Worm (Caenorhabditis elegans) whole organism, young adult: ENCODE measurements around the gene aps-2.

Experiments used
- B0019.2 ChIP-seq: fragments of 200-800 bp; sonication (Bioruptor generic); conservative IDR thresholded peaks from 2 replicates; pipeline ENCODE4 v1.3.6; 2022; ENCODE audit warnings: missing genetic modification reagents, missing genetic modification characterization, missing compliant biosample characterization
- C06A6.2 ChIP-seq: fragments of 200-800 bp; sonication (Bioruptor generic); conservative IDR thresholded peaks from 2 replicates; pipeline ENCODE4 v1.3.6; 2022; ENCODE audit warnings: missing genetic modification characterization, missing compliant biosample characterization
- D2030.7 ChIP-seq: fragments of 200-800 bp; sonication (Bioruptor generic); IDR thresholded peaks from 2 replicates; pipeline ENCODE4 v1.3.6; 2022; ENCODE audit warnings: missing genetic modification reagents, missing genetic modification characterization, missing compliant biosample characterization
- F10E7.11 ChIP-seq: sonication (generic microtip); optimal IDR thresholded peaks from 2 replicates; lab custom pipeline; 2017; ENCODE audit warnings: mild to moderate bottlenecking, missing genetic modification characterization, moderate library complexity, missing compliant biosample characterization
- F33H1.4 ChIP-seq: fragments of 200-800 bp; sonication (Bioruptor generic); IDR thresholded peaks from 2 replicates; pipeline ENCODE4 v1.3.6; 2022; ENCODE audit warnings: missing genetic modification reagents, missing genetic modification characterization, missing compliant biosample characterization
- F55B11.4 ChIP-seq: sonication (generic microtip); optimal IDR thresholded peaks from 2 replicates; lab custom pipeline; 2016; ENCODE audit warnings: missing compliant biosample characterization, missing genetic modification characterization, borderline replicate concordance; ENCODE audit not compliant: insufficient read depth
- T07F8.4 ChIP-seq: sonication (generic microtip); optimal IDR thresholded peaks from 2 replicates; lab custom pipeline; 2016; ENCODE audit warnings: mild to moderate bottlenecking, missing genetic modification characterization, moderate library complexity, missing compliant biosample characterization
- Y53F4B.3 ChIP-seq: fragments of 200-800 bp; sonication (Bioruptor generic); IDR thresholded peaks from 2 replicates; pipeline ENCODE4 v1.3.6; 2022; ENCODE audit warnings: missing genetic modification reagents, missing genetic modification characterization, missing compliant biosample characterization
- Y56A3A.18 ChIP-seq: fragments of 200-800 bp; sonication (Bioruptor generic); IDR thresholded peaks from 2 replicates; pipeline ENCODE4 v1.3.6; 2022; ENCODE audit warnings: missing genetic modification reagents, missing genetic modification characterization, missing compliant biosample characterization
- Y79H2A.3 ChIP-seq: fragments of 200-800 bp; sonication (Bioruptor generic); conservative IDR thresholded peaks from 2 replicates; pipeline ENCODE4 v1.3.6; 2022; ENCODE audit warnings: missing genetic modification reagents, missing genetic modification characterization, missing compliant biosample characterization
- akir-1 ChIP-seq: fragments of 200-800 bp; sonication (Bioruptor generic); optimal IDR thresholded peaks from 2 replicates; lab custom pipeline; 2018; ENCODE audit warnings: mild to moderate bottlenecking, missing genetic modification characterization, moderate library complexity, missing compliant biosample characterization
- ama-1 ChIP-seq, 3 experiments: fragments of 150-350 bp in 1 of 3; sonication (generic microtip) in 2 of 3; optimal IDR thresholded peaks; 2 replicates each; lab custom pipeline; 2014 to 2018; ENCODE audit warnings: missing biosample characterization in 2 of 3, missing genetic modification characterization in 2 of 3, missing genetic modification reagents in 2 of 3
- aptf-2 ChIP-seq: fragments of 200-800 bp; sonication (Bioruptor generic); conservative IDR thresholded peaks from 2 replicates; pipeline ENCODE4 v1.3.6; 2022; ENCODE audit warnings: missing genetic modification reagents, missing genetic modification characterization, missing compliant biosample characterization
- attf-5 ChIP-seq: fragments of 200-800 bp; sonication (Bioruptor generic); optimal IDR thresholded peaks from 2 replicates; lab custom pipeline; 2018; ENCODE audit warnings: mild to moderate bottlenecking, missing genetic modification characterization, missing compliant biosample characterization
- ccch-3 ChIP-seq: fragments of 200-800 bp; sonication (Bioruptor generic); optimal IDR thresholded peaks from 2 replicates; lab custom pipeline; 2018; ENCODE audit warnings: mild to moderate bottlenecking, missing genetic modification characterization, missing compliant biosample characterization
- ceh-40 ChIP-seq: fragments of 200-800 bp; sonication (Bioruptor generic); IDR thresholded peaks from 2 replicates; pipeline ENCODE4 v1.3.6; 2022; ENCODE audit warnings: missing genetic modification characterization, missing compliant biosample characterization
- ceh-58 ChIP-seq: fragments of 200-800 bp; sonication (Bioruptor generic); IDR thresholded peaks from 2 replicates; pipeline ENCODE4 v1.3.6; 2022; ENCODE audit warnings: missing genetic modification characterization, missing compliant biosample characterization
- ceh-91 ChIP-seq: fragments of 200-800 bp; sonication (Bioruptor generic); IDR thresholded peaks from 2 replicates; pipeline ENCODE4 v1.3.6; 2022; ENCODE audit warnings: missing genetic modification reagents, missing genetic modification characterization, missing compliant biosample characterization
- dox-1 ChIP-seq: fragments of 200-800 bp; sonication (Bioruptor generic); IDR thresholded peaks from 2 replicates; pipeline ENCODE4 v1.3.6; 2022; ENCODE audit warnings: missing genetic modification reagents, missing genetic modification characterization, missing compliant biosample characterization
- dpl-1 ChIP-seq: fragments of 150-350 bp; optimal IDR thresholded peaks from 2 replicates; lab custom pipeline; 2014; ENCODE audit warnings: missing biosample characterization, missing genetic modification reagents, missing genetic modification characterization
- efl-1 ChIP-seq: fragments of 150-350 bp; optimal IDR thresholded peaks from 2 replicates; lab custom pipeline; 2014; ENCODE audit warnings: missing biosample characterization, missing genetic modification reagents, missing genetic modification characterization
- hlh-12 ChIP-seq: sonication (generic microtip); optimal IDR thresholded peaks from 2 replicates; lab custom pipeline; 2016; ENCODE audit warnings: missing genetic modification characterization, missing compliant biosample characterization
- hmg-1.2 ChIP-seq: fragments of 200-800 bp; sonication (Bioruptor generic); IDR thresholded peaks from 2 replicates; pipeline ENCODE4 v1.3.6; 2022; ENCODE audit warnings: missing genetic modification reagents, missing genetic modification characterization, missing compliant biosample characterization
- hmg-20 ChIP-seq: fragments of 200-800 bp; sonication (Bioruptor generic); IDR thresholded peaks from 2 replicates; pipeline ENCODE4 v1.3.6; 2022; ENCODE audit warnings: missing genetic modification reagents, missing genetic modification characterization, missing compliant biosample characterization
- hrde-1 ChIP-seq: sonication (generic microtip); optimal IDR thresholded peaks from 2 replicates; lab custom pipeline; 2016; ENCODE audit warnings: missing genetic modification characterization, mild to moderate bottlenecking, missing compliant biosample characterization, moderate library complexity, missing genotype, missing genetic modification reagents, borderline replicate concordance
- lag-1 ChIP-seq: fragments of 200-800 bp; sonication (Bioruptor generic); IDR thresholded peaks from 2 replicates; pipeline ENCODE4 v1.3.6; 2022; ENCODE audit warnings: missing genetic modification reagents, missing genetic modification characterization, missing compliant biosample characterization
- madf-8 ChIP-seq: fragments of 200-800 bp; sonication (Bioruptor generic); conservative IDR thresholded peaks from 2 replicates; pipeline ENCODE4 v1.3.6; 2022; ENCODE audit warnings: missing genetic modification reagents, missing genetic modification characterization, missing compliant biosample characterization
- mcd-1 ChIP-seq: fragments of 200-800 bp; sonication (Bioruptor generic); IDR thresholded peaks from 2 replicates; pipeline ENCODE4 v1.3.6; 2022; ENCODE audit warnings: missing genetic modification reagents, missing genetic modification characterization, missing compliant biosample characterization
- mxl-1 ChIP-seq: sonication (generic microtip); optimal IDR thresholded peaks from 2 replicates; lab custom pipeline; 2016; ENCODE audit warnings: missing genetic modification characterization, missing compliant biosample characterization
- nfya-2 ChIP-seq: fragments of 200-800 bp; sonication (Bioruptor generic); IDR thresholded peaks from 2 replicates; pipeline ENCODE4 v1.3.6; 2022; ENCODE audit warnings: missing genetic modification reagents, missing genetic modification characterization, missing compliant biosample characterization
- nhr-80 ChIP-seq: sonication (generic microtip); optimal IDR thresholded peaks from 2 replicates; lab custom pipeline; 2016; ENCODE audit warnings: missing genetic modification characterization, missing compliant biosample characterization
- rpc-1 ChIP-seq, 2 experiments: fragments of 150-350 bp in 1 of 2; sonication (generic microtip) in 1 of 2; optimal IDR thresholded peaks; 2 replicates each; lab custom pipeline; 2014 to 2018; ENCODE audit warnings: missing biosample characterization in 1 of 2, missing genetic modification characterization in 1 of 2, missing genetic modification reagents in 1 of 2, missing genotype in 1 of 2
- tbp1 ChIP-seq: fragments of 200-800 bp; sonication (Bioruptor generic); optimal IDR thresholded peaks from 2 replicates; lab custom pipeline; 2018; ENCODE audit warnings: mild to moderate bottlenecking, missing genetic modification characterization, missing compliant biosample characterization
- tbx-9 ChIP-seq: sonication (generic microtip); optimal IDR thresholded peaks from 2 replicates; lab custom pipeline; 2016; ENCODE audit warnings: borderline replicate concordance, missing genetic modification characterization, inconsistent platforms, missing compliant biosample characterization
- unc-130 ChIP-seq: sonication (generic microtip); optimal IDR thresholded peaks from 2 replicates; lab custom pipeline; 2016; ENCODE audit warnings: missing genetic modification reagents, missing genetic modification characterization, missing compliant biosample characterization
- unc-62 ChIP-seq: fragments of 150-350 bp; optimal IDR thresholded peaks from 2 replicates; lab custom pipeline; 2014; ENCODE audit warnings: missing biosample characterization, missing genetic modification reagents, missing genetic modification characterization
- xnd-1 ChIP-seq: sonication (generic microtip); optimal IDR thresholded peaks from 2 replicates; lab custom pipeline; 2016; ENCODE audit warnings: missing genotype, missing genetic modification reagents, missing genetic modification characterization, missing compliant biosample characterization
- zfh-2 ChIP-seq: fragments of 200-800 bp; sonication (Bioruptor generic); conservative IDR thresholded peaks from 2 replicates; pipeline ENCODE4 v1.3.6; 2022; ENCODE audit warnings: missing genetic modification reagents, missing genetic modification characterization, missing compliant biosample characterization
- ztf-18 ChIP-seq: sonication (generic microtip); optimal IDR thresholded peaks from 2 replicates; lab custom pipeline; 2016; ENCODE audit warnings: missing genotype, mild to moderate bottlenecking, missing genetic modification characterization, missing compliant biosample characterization
- ztf-25 ChIP-seq: fragments of 200-800 bp; sonication (Bioruptor generic); IDR thresholded peaks from 2 replicates; pipeline ENCODE4 v1.3.6; 2022; ENCODE audit warnings: missing genetic modification reagents, missing genetic modification characterization, missing compliant biosample characterization
- ztf-3 ChIP-seq: fragments of 200-800 bp; sonication (Bioruptor generic); optimal IDR thresholded peaks from 2 replicates; lab custom pipeline; 2018; ENCODE audit warnings: mild to moderate bottlenecking, missing genetic modification characterization, missing compliant biosample characterization
- ztf-6 ChIP-seq: fragments of 200-800 bp; sonication (Bioruptor generic); IDR thresholded peaks from 2 replicates; pipeline ENCODE4 v1.3.6; 2022; ENCODE audit warnings: missing genetic modification reagents, missing genetic modification characterization, missing compliant biosample characterization

Gene aps-2

ce11 chrX:4457853-4458322, at the start of gene aps-2:
Gene aps-2, plus strand, starts transcription at chrX:4458272.
- TF ChIP-seq attf-5 (GFP tag; lab: Kevin White, UChicago), result peak; percentile 52
- TF ChIP-seq dpl-1 (GFP tag; lab: Kevin White, UChicago), result no peak
- TF ChIP-seq F33H1.4 (GFP tag; lab: Robert Waterston, UW), result peak; percentile 53
- TF ChIP-seq ztf-3 (GFP tag; lab: Kevin White, UChicago), result no peak
- peak; percentile 65; the same call in 1 of the 2 replicates for TF ChIP-seq hmg-1.2 (GFP tag; lab: Robert Waterston, UW)
- no peak for TF ChIP-seq unc-130
- TF ChIP-seq nhr-80 (tag; lab: Kevin White, UChicago), result peak; percentile 47
- no peak for TF ChIP-seq ceh-91 (GFP tag; lab: Robert Waterston, UW)
- no peak for TF ChIP-seq akir-1
- TF ChIP-seq hrde-1 (tag; lab: Kevin White, UChicago), result no peak
- no peak for TF ChIP-seq unc-62 (GFP tag; lab: Kevin White, UChicago)
- TF ChIP-seq ccch-3 (GFP tag; lab: Kevin White, UChicago), result no peak
- no peak for TF ChIP-seq aptf-2
- no peak for TF ChIP-seq B0019.2 (GFP tag; lab: Robert Waterston, UW)
- no peak for TF ChIP-seq F10E7.11 (tag; lab: Kevin White, UChicago)
- no peak for TF ChIP-seq efl-1 (GFP tag; lab: Kevin White, UChicago)
- no peak for TF ChIP-seq xnd-1 (tag; lab: Kevin White, UChicago)
- peak; percentile 1 for TF ChIP-seq tbp1 (GFP tag; lab: Kevin White, UChicago)
- no peak for TF ChIP-seq Y79H2A.3 (GFP tag; lab: Robert Waterston, UW)
- no peak for TF ChIP-seq C06A6.2 (GFP tag; lab: Robert Waterston, UW)
- TF ChIP-seq hmg-20 (GFP tag; lab: Robert Waterston, UW), result no peak
- TF ChIP-seq ztf-18 (tag; lab: Kevin White, UChicago), result no peak
- peak; percentile 49; the same call in 1 of the 2 replicates for TF ChIP-seq dox-1
- peak; percentile 67 for TF ChIP-seq mcd-1 (GFP tag; lab: Robert Waterston, UW)
- no peak for TF ChIP-seq F55B11.4 (tag; lab: Kevin White, UChicago)

ce11 chrX:4408466-4408865, 49.6 kb upstream of the aps-2 start:
- TF ChIP-seq mxl-1 (tag; lab: Kevin White, UChicago) (no peak), F55B11.4 (tag; lab: Kevin White, UChicago) (no peak), tbx-9 (no peak), nfya-2 (GFP tag; lab: Robert Waterston, UW) (no peak), ccch-3 (GFP tag; lab: Kevin White, UChicago) (no peak)

ce11 chrX:4409591-4410279, 48.3 kb upstream of the aps-2 start:
- TF ChIP-seq ztf-6 (GFP tag; lab: Robert Waterston, UW) (no peak), ceh-40 (GFP tag; lab: Robert Waterston, UW) (no peak), hmg-1.2 (GFP tag; lab: Robert Waterston, UW) (peak; percentile 70), T07F8.4 (tag; lab: Kevin White, UChicago) (no peak), rpc-1 (optimal IDR thresholded peaks at IDR 0.05; lab: Kevin White, UChicago) (peak; percentile 72), rpc-1 (tag; optimal IDR thresholded peaks at IDR 0.05; lab: Kevin White, UChicago) (peak; percentile 87), Y53F4B.3 (GFP tag; lab: Robert Waterston, UW) (no peak), dpl-1 (GFP tag; lab: Kevin White, UChicago) (no peak), hrde-1 (tag; lab: Kevin White, UChicago) (no peak), lag-1 (no peak), madf-8 (GFP tag; lab: Robert Waterston, UW) (no peak), tbp1 (GFP tag; lab: Kevin White, UChicago) (peak; percentile 90), aptf-2 (no peak), nfya-2 (GFP tag; lab: Robert Waterston, UW) (no peak), ceh-58 (GFP tag; lab: Robert Waterston, UW) (no peak), ztf-25 (GFP tag; lab: Robert Waterston, UW) (no peak), zfh-2 (GFP tag; lab: Robert Waterston, UW) (no peak), efl-1 (GFP tag; lab: Kevin White, UChicago) (no peak), F33H1.4 (GFP tag; lab: Robert Waterston, UW) (no peak), D2030.7 (GFP tag; lab: Robert Waterston, UW) (peak; percentile 45; the same call in 1 of the 2 replicates), ama-1 (optimal IDR thresholded peaks at IDR 0.05; lab: Kevin White, UChicago) (no peak), ama-1 (GFP tag; optimal IDR thresholded peaks at IDR 0.05; lab: Kevin White, UChicago) (peak in 1 of 2 experiments; percentile 23), Y56A3A.18 (GFP tag; lab: Robert Waterston, UW) (0 out of 2 replicates have a peak, but pooled peaks have one; percentile 63), B0019.2 (GFP tag; lab: Robert Waterston, UW) (no peak), hlh-12 (tag; lab: Kevin White, UChicago) (no peak)
